Worm (Caenorhabditis elegans): ENCODE measurements around the gene Y39A1A.10.

DNA sequence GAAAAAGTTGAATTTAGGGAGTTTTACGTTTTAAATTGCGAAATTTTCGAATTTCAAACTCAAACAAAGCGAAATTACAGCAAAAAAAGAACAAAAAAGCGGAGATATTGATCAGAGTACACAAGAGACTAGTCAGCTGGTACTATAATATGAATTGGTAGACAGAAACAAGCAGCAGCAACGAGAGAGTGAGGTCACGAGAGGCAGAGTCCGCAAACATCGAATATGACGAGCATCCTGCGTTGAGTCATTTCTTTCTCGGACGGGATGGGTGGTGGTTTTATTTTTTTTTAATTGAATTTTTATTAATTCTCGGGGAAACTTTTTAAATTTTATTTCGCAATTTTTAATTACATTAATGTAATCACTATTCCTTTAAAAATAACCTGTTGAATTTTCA, 32.8 kb upstream of the Y39A1A.10 start:
- no peak for TF ChIP-seq him-1 (tag; optimal IDR thresholded peaks at IDR 0.05)
- TF ChIP-seq W03F9.2 (tag; optimal IDR thresholded peaks at IDR 0.05) = peak; percentile 87

All from whole organism, L4/young adult.